Worm (Caenorhabditis elegans): ENCODE data around the gene F22B7.3.

F22B7.3 gene

DNA sequence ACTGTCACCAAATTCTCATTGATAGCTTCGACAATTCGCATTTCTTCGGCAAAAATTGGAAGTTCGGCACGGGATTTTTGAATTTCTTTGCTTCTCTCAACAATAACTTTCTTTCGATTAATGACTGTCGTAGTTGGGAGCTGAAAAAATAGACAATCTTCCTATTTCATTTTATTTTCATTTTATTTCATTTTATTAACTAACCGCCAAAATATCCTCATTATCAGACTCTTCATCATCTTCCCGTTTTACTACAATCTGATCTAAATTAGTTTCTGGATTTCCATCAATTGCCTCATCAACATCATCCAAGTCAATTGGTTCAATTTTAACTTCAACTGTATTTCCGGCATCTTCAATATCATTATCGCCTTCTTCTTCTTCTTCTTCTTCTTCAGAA is 35.1 kb upstream of the F22B7.3 start:
- TF ChIP-seq fkh-10 (GFP tag; optimal IDR thresholded peaks at IDR 0.05) (no peak), fos-1 (tag; optimal IDR thresholded peaks at IDR 0.05) (no peak)

- no peak for TF ChIP-seq aly-2 (tag; optimal IDR thresholded peaks at IDR 0.05)
- peak; percentile 20 for TF ChIP-seq nfya-1 (tag; optimal IDR thresholded peaks at IDR 0.05; ENCODE audit: insufficient read depth)
- no peak for TF ChIP-seq elt-2 (tag; optimal IDR thresholded peaks at IDR 0.05)
- TF ChIP-seq mml-1 (tag; optimal IDR thresholded peaks at IDR 0.05), result no peak
- no peak for TF ChIP-seq fkh-2 (tag; optimal IDR thresholded peaks at IDR 0.05)
- TF ChIP-seq skn-1 (tag; optimal IDR thresholded peaks at IDR 0.05), result no peak
- no peak for TF ChIP-seq ztf-4 (tag; optimal IDR thresholded peaks at IDR 0.05)
- TF ChIP-seq zag-1 (tag; optimal IDR thresholded peaks at IDR 0.05), result no peak
- no peak for TF ChIP-seq unc-62 (GFP tag; optimal IDR thresholded peaks at IDR 0.05)
- TF ChIP-seq pqm-1 (tag; optimal IDR thresholded peaks at IDR 0.05), result no peak
- no peak for TF ChIP-seq ceh-9 (tag; optimal IDR thresholded peaks at IDR 0.05)
- TF ChIP-seq pha-4 (tag; optimal IDR thresholded peaks at IDR 0.05), result peak; percentile 51
- TF ChIP-seq elt-1 (tag; optimal IDR thresholded peaks at IDR 0.05), result no peak
- TF ChIP-seq tbx-2 (tag; optimal IDR thresholded peaks at IDR 0.05), result no peak
- TF ChIP-seq lin-15B (tag; optimal IDR thresholded peaks at IDR 0.05), result peak; percentile 44
- no peak for TF ChIP-seq R02D3.7 (tag; optimal IDR thresholded peaks at IDR 0.05)
- TF ChIP-seq lsy-12 (tag; optimal IDR thresholded peaks at IDR 0.05), result no peak
- no peak for TF ChIP-seq nhr-11 (tag; optimal IDR thresholded peaks at IDR 0.05)
- no peak for TF ChIP-seq egl-27 (tag; optimal IDR thresholded peaks at IDR 0.05)
- TF ChIP-seq snpc-4 (tag; optimal IDR thresholded peaks at IDR 0.05), result no peak
- TF ChIP-seq nhr-67 (tag; optimal IDR thresholded peaks at IDR 0.05), result no peak
- peak; percentile 9 for TF ChIP-seq hmg-11 (tag; optimal IDR thresholded peaks at IDR 0.05)
- no peak for TF ChIP-seq ceh-28 (tag; optimal IDR thresholded peaks at IDR 0.05)
- TF ChIP-seq eor-1 (tag; optimal IDR thresholded peaks at IDR 0.05), result no peak
- no peak for TF ChIP-seq nhr-76 (tag; optimal IDR thresholded peaks at IDR 0.05)
- no peak for TF ChIP-seq mdl-1 (tag; optimal IDR thresholded peaks at IDR 0.05)
- TF ChIP-seq sea-2 (GFP tag; optimal IDR thresholded peaks at IDR 0.05), result no peak
- TF ChIP-seq nhr-28 (tag; optimal IDR thresholded peaks at IDR 0.05), result no peak
- no peak for TF ChIP-seq nhr-12 (tag; optimal IDR thresholded peaks at IDR 0.05)
Measured at ce11 chrIII:8614490-8614889, 34.2 kb upstream of the F22B7.3 start, which contains the start of gene rha-2. Gene rha-2 (minus strand): TSS chrIII:8614569.

ce11 chrIII:8616587-8616986 is 32.1 kb upstream of the F22B7.3 start, which contains the start of gene C06E1.11:
Gene C06E1.11 (minus strand): TSS chrIII:8616687.
- TF ChIP-seq zag-1 (tag; optimal IDR thresholded peaks at IDR 0.05), result no peak
- no peak for TF ChIP-seq nhr-43 (tag; optimal IDR thresholded peaks at IDR 0.05; ENCODE audit: poor library complexity, severe bottlenecking)
- no peak for TF ChIP-seq elt-3 (tag; optimal IDR thresholded peaks at IDR 0.05)
- TF ChIP-seq tbx-2 (tag; optimal IDR thresholded peaks at IDR 0.05), result no peak
- no peak for TF ChIP-seq ZK546.5 (tag; optimal IDR thresholded peaks at IDR 0.05)
- no peak for TF ChIP-seq egl-5 (tag; optimal IDR thresholded peaks at IDR 0.05)
- TF ChIP-seq nhr-23 (tag; optimal IDR thresholded peaks at IDR 0.05), result no peak
- no peak for TF ChIP-seq unc-62 (GFP tag; optimal IDR thresholded peaks at IDR 0.05)
- no peak for TF ChIP-seq pqm-1 (tag; optimal IDR thresholded peaks at IDR 0.05)
- no peak for TF ChIP-seq nfya-1 (tag; optimal IDR thresholded peaks at IDR 0.05; ENCODE audit: insufficient read depth)
- no peak for TF ChIP-seq nhr-25 (tag; optimal IDR thresholded peaks at IDR 0.05)
- TF ChIP-seq nhr-77 (tag; optimal IDR thresholded peaks at IDR 0.05), result no peak
- TF ChIP-seq egl-27 (tag; optimal IDR thresholded peaks at IDR 0.05), result no peak
- TF ChIP-seq eor-1 (tag; optimal IDR thresholded peaks at IDR 0.05), result no peak
- no peak for TF ChIP-seq nhr-28 (tag; optimal IDR thresholded peaks at IDR 0.05)
- no peak for TF ChIP-seq lin-39 (tag; optimal IDR thresholded peaks at IDR 0.05)
- no peak for TF ChIP-seq elt-2 (tag; optimal IDR thresholded peaks at IDR 0.05)

- TF ChIP-seq lin-39 (tag; optimal IDR thresholded peaks at IDR 0.05) (no peak), ceh-16 (tag; optimal IDR thresholded peaks at IDR 0.05) (no peak), aly-2 (tag; optimal IDR thresholded peaks at IDR 0.05) (no peak), snpc-4 (tag; optimal IDR thresholded peaks at IDR 0.05) (no peak), nhr-77 (tag; optimal IDR thresholded peaks at IDR 0.05) (no peak), nhr-67 (tag; optimal IDR thresholded peaks at IDR 0.05) (no peak), ceh-82 (tag; optimal IDR thresholded peaks at IDR 0.05) (no peak)
Measured at ce11 chrIII:8618412-8618960, 30.2 kb upstream of the F22B7.3 start, which contains the start of gene C13G5.2. Gene C13G5.2 (minus strand): TSS chrIII:8618462.
